Fruit fly (Drosophila melanogaster) whole organism, embryonic: Measurements from ENCODE around the gene Coq7.

Experiments used
- CG10366 ChIP-seq: fragments of 200-800 bp; sonication (Bioruptor generic); IDR thresholded peaks from 2 replicates; pipeline ENCODE4 v1.3.6; 2022; ENCODE audit warnings: missing biosample characterization, missing genetic modification characterization
- CG11456 ChIP-seq: fragments of 200-800 bp; sonication (Bioruptor generic); IDR thresholded peaks from 3 replicates; pipeline ENCODE4 v1.3.6; 2022; ENCODE audit warnings: missing biosample characterization, missing genetic modification characterization
- CG11695 ChIP-seq: fragments of 200-800 bp; sonication (Bioruptor generic); IDR thresholded peaks from 3 replicates; pipeline ENCODE4 v1.3.6; 2022; ENCODE audit warnings: missing biosample characterization, missing genetic modification characterization
- CG13624 ChIP-seq: fragments of 200-800 bp; sonication (Bioruptor generic); optimal IDR thresholded peaks from 2 replicates; lab custom pipeline; 2016; ENCODE audit warnings: missing biosample characterization, missing genetic modification characterization
- CG17385 ChIP-seq: fragments of 200-800 bp; sonication (Bioruptor generic); optimal IDR thresholded peaks from 3 replicates; lab custom pipeline; 2018; ENCODE audit warnings: missing biosample characterization, mild to moderate bottlenecking, missing genetic modification characterization
- CG17568 ChIP-seq: fragments of 200-800 bp; sonication (Bioruptor generic); optimal IDR thresholded peaks from 2 replicates; lab custom pipeline; 2018; ENCODE audit warnings: missing biosample characterization, mild to moderate bottlenecking, missing genetic modification characterization, moderate library complexity
- CG17612 ChIP-seq: fragments of 200-800 bp; sonication (Bioruptor generic); IDR thresholded peaks from 2 replicates; pipeline ENCODE4 v1.3.6; 2022; ENCODE audit warnings: missing biosample characterization, missing genetic modification characterization
- CG17829 ChIP-seq: fragments of 200-800 bp; optimal IDR thresholded peaks from 2 replicates; lab custom pipeline; 2019; ENCODE audit warnings: missing biosample characterization, mild to moderate bottlenecking, missing genetic modification characterization, moderate library complexity
- CG18599 ChIP-seq: fragments of 200-800 bp; sonication (Bioruptor generic); optimal IDR thresholded peaks from 3 replicates; lab custom pipeline; 2017; ENCODE audit warnings: missing biosample characterization, missing genetic modification characterization, mild to moderate bottlenecking, moderate library complexity, missing genetic modification reagents
- CG2120 ChIP-seq: fragments of 200-800 bp; sonication (Bioruptor generic); optimal IDR thresholded peaks from 3 replicates; lab custom pipeline; 2016; ENCODE audit warnings: missing biosample characterization, missing genetic modification characterization
- CG2712 ChIP-seq: fragments of 200-800 bp; optimal IDR thresholded peaks from 3 replicates; lab custom pipeline; 2019; ENCODE audit warnings: missing biosample characterization, mild to moderate bottlenecking, missing genetic modification characterization, moderate library complexity
- CG6175 ChIP-seq: fragments of 200-800 bp; sonication (Bioruptor generic); IDR thresholded peaks from 3 replicates; pipeline ENCODE4 v1.3.6; 2022; ENCODE audit warnings: missing biosample characterization, missing genetic modification characterization
- CG6689 ChIP-seq: fragments of 200-800 bp; sonication (Bioruptor generic); IDR thresholded peaks from 2 replicates; pipeline ENCODE4 v1.3.6; 2022; ENCODE audit warnings: missing biosample characterization, missing genetic modification characterization
- CG7271 ChIP-seq: fragments of 200-800 bp; sonication (Bioruptor generic); optimal IDR thresholded peaks from 2 replicates; lab custom pipeline; 2018; ENCODE audit warnings: missing biosample characterization, mild to moderate bottlenecking, missing genetic modification characterization, moderate library complexity
- CG8089 ChIP-seq: fragments of 200-800 bp; sonication (Bioruptor generic); optimal IDR thresholded peaks from 3 replicates; lab custom pipeline; 2016; ENCODE audit warnings: missing biosample characterization, missing genetic modification characterization
- CG9215 ChIP-seq: fragments of 200-800 bp; sonication (Bioruptor generic); IDR thresholded peaks from 2 replicates; pipeline ENCODE4 v1.3.6; 2022; ENCODE audit warnings: missing biosample characterization, missing genetic modification characterization
- D ChIP-seq, 2 experiments: fragments of 200-800 bp in 1 of 2; fragments of >200 bp in 1 of 2; sonication (Bioruptor generic) in 1 of 2; optimal IDR thresholded peaks; 2 replicates in 1 of 2; 3 replicates in 1 of 2; lab custom pipeline; 2017; ENCODE audit warnings: mild to moderate bottlenecking in 1 of 2, missing biosample characterization in 1 of 2, missing genetic modification characterization in 1 of 2, missing genetic modification reagents in 1 of 2
- D19A ChIP-seq: fragments of 200-800 bp; optimal IDR thresholded peaks from 3 replicates; lab custom pipeline; 2019; ENCODE audit warnings: missing biosample characterization, mild to moderate bottlenecking, missing genetic modification characterization, moderate library complexity
- Dip2 ChIP-seq: fragments of 200-800 bp; sonication (Bioruptor generic); IDR thresholded peaks from 2 replicates; pipeline ENCODE4 v1.3.6; 2022; ENCODE audit warnings: missing biosample characterization, missing genetic modification characterization
- Elba2 ChIP-seq: fragments of 200-800 bp; sonication (Bioruptor generic); optimal IDR thresholded peaks from 3 replicates; lab custom pipeline; 2016; ENCODE audit warnings: missing biosample characterization, missing genetic modification characterization
- HLHmδ ChIP-seq: fragments of 200-800 bp; sonication (Bioruptor generic); optimal IDR thresholded peaks from 2 replicates; lab custom pipeline; 2018; ENCODE audit warnings: missing biosample characterization, mild to moderate bottlenecking, missing genetic modification characterization, moderate library complexity
- Hand ChIP-seq: fragments of 200-800 bp; sonication (Bioruptor generic); optimal IDR thresholded peaks from 2 replicates; lab custom pipeline; 2017; ENCODE audit warnings: mild to moderate bottlenecking, missing biosample characterization, missing genetic modification reagents, missing genetic modification characterization
- Hmr ChIP-seq: fragments of 200-800 bp; sonication (Bioruptor generic); optimal IDR thresholded peaks from 3 replicates; lab custom pipeline; 2017; ENCODE audit warnings: mild to moderate bottlenecking, missing biosample characterization, missing genetic modification reagents, missing genetic modification characterization
- Lpt ChIP-seq: fragments of >200 bp; optimal IDR thresholded peaks from 2 replicates; lab custom pipeline; 2018; ENCODE audit warnings: missing biosample characterization, missing genetic modification characterization
- NC2α ChIP-seq: fragments of 200-800 bp; sonication (Bioruptor generic); optimal IDR thresholded peaks from 2 replicates; lab custom pipeline; 2016; ENCODE audit warnings: missing biosample characterization, missing genetic modification characterization
- Nf-YB ChIP-seq: fragments of 200-800 bp; sonication (Bioruptor generic); optimal IDR thresholded peaks from 3 replicates; lab custom pipeline; 2019; ENCODE audit warnings: missing biosample characterization, mild to moderate bottlenecking, missing genetic modification characterization, moderate library complexity
- Nf-YC ChIP-seq: fragments of 200-800 bp; optimal IDR thresholded peaks from 3 replicates; lab custom pipeline; 2019; ENCODE audit warnings: missing biosample characterization, mild to moderate bottlenecking, missing genetic modification characterization, moderate library complexity
- Optix ChIP-seq: fragments of 200-800 bp; sonication (Bioruptor generic); IDR thresholded peaks from 3 replicates; pipeline ENCODE4 v1.3.6; 2022; ENCODE audit warnings: missing biosample characterization, missing genetic modification characterization
- Pdp1 ChIP-seq, 2 experiments: fragments of 200-800 bp; sonication (Bioruptor generic); optimal IDR thresholded peaks; 3 replicates each; lab custom pipeline; 2016; ENCODE audit warnings: missing biosample characterization in 2 of 2, missing genetic modification characterization in 2 of 2, mild to moderate bottlenecking in 1 of 2, moderate library complexity in 1 of 2
- Ptx1 ChIP-seq: fragments of 200-800 bp; sonication (Bioruptor generic); IDR thresholded peaks from 2 replicates; pipeline ENCODE4 v1.3.6; 2022; ENCODE audit warnings: missing biosample characterization, missing genetic modification characterization
- Scr ChIP-seq: fragments of 200-800 bp; sonication (Bioruptor generic); IDR thresholded peaks from 2 replicates; pipeline ENCODE4 v1.3.6; 2022; ENCODE audit warnings: missing biosample characterization, missing genetic modification characterization; ENCODE audit not compliant: partially characterized antibody
- Sox102F ChIP-seq: fragments of 200-800 bp; sonication (Bioruptor generic); optimal IDR thresholded peaks from 2 replicates; lab custom pipeline; 2018; ENCODE audit warnings: missing biosample characterization, mild to moderate bottlenecking, missing genetic modification characterization, moderate library complexity
- Sry-δ ChIP-seq: fragments of 200-800 bp; sonication (Bioruptor generic); optimal IDR thresholded peaks from 2 replicates; lab custom pipeline; 2016; ENCODE audit warnings: missing biosample characterization, missing genetic modification characterization
- TFAM ChIP-seq: fragments of 200-800 bp; sonication (Bioruptor generic); optimal IDR thresholded peaks from 2 replicates; lab custom pipeline; 2017; ENCODE audit warnings: missing biosample characterization, missing genetic modification characterization, inconsistent platforms
- Usf ChIP-seq: fragments of 200-800 bp; sonication (Bioruptor generic); optimal IDR thresholded peaks from 2 replicates; lab custom pipeline; 2017; ENCODE audit warnings: missing genotype, missing biosample characterization, missing genetic modification characterization
- ap ChIP-seq: fragments of 200-800 bp; sonication (Bioruptor generic); IDR thresholded peaks from 2 replicates; pipeline ENCODE4 v1.3.6; 2022; ENCODE audit warnings: missing biosample characterization, missing genetic modification characterization
- bab2 ChIP-seq: fragments of 200-800 bp; sonication (Bioruptor generic); optimal IDR thresholded peaks from 2 replicates; lab custom pipeline; 2016; ENCODE audit warnings: missing biosample characterization, missing genetic modification characterization
- cg ChIP-seq: fragments of 200-800 bp; sonication (Bioruptor generic); optimal IDR thresholded peaks from 3 replicates; lab custom pipeline; 2019; ENCODE audit warnings: missing biosample characterization, mild to moderate bottlenecking, missing genetic modification characterization, moderate library complexity
- esg ChIP-seq: fragments of 200-800 bp; sonication (Bioruptor generic); conservative IDR thresholded peaks from 2 replicates; pipeline ENCODE4 v1.3.6; 2022; ENCODE audit warnings: missing biosample characterization, missing genetic modification characterization
- eve ChIP-seq, 2 experiments: fragments of >200 bp; optimal IDR thresholded peaks; 2 replicates each; lab custom pipeline; 2017; ENCODE audit warnings: missing biosample characterization in 2 of 2, missing genetic modification characterization in 2 of 2
- ewg ChIP-seq: fragments of 200-800 bp; sonication (Bioruptor generic); optimal IDR thresholded peaks from 3 replicates; lab custom pipeline; 2017; ENCODE audit warnings: mild to moderate bottlenecking, missing biosample characterization, missing genetic modification reagents, missing genetic modification characterization
- nmo ChIP-seq: fragments of 200-800 bp; sonication (Bioruptor generic); optimal IDR thresholded peaks from 2 replicates; lab custom pipeline; 2018; ENCODE audit warnings: missing biosample characterization, mild to moderate bottlenecking, missing genetic modification characterization, moderate library complexity
- pfk ChIP-seq: fragments of 200-800 bp; sonication (Bioruptor generic); optimal IDR thresholded peaks from 2 replicates; lab custom pipeline; 2018; ENCODE audit warnings: missing biosample characterization, mild to moderate bottlenecking, missing genetic modification characterization, moderate library complexity
- pita ChIP-seq: fragments of 200-800 bp; sonication (Bioruptor generic); optimal IDR thresholded peaks from 2 replicates; lab custom pipeline; 2017; ENCODE audit warnings: missing biosample characterization, mild to moderate bottlenecking, missing genetic modification characterization
- repo ChIP-seq: fragments of 200-800 bp; sonication (Bioruptor generic); optimal IDR thresholded peaks from 2 replicates; lab custom pipeline; 2016; ENCODE audit warnings: missing biosample characterization, missing genetic modification characterization
- so ChIP-seq: fragments of 200-800 bp; sonication (Bioruptor generic); IDR thresholded peaks from 3 replicates; pipeline ENCODE4 v1.3.6; 2022; ENCODE audit warnings: missing biosample characterization, missing genetic modification characterization
- sqz ChIP-seq: fragments of 200-800 bp; sonication (Bioruptor generic); optimal IDR thresholded peaks from 3 replicates; lab custom pipeline; 2018; ENCODE audit warnings: missing biosample characterization, mild to moderate bottlenecking, missing genetic modification characterization
- tin ChIP-seq: fragments of 200-800 bp; sonication (Bioruptor generic); optimal IDR thresholded peaks from 3 replicates; lab custom pipeline; 2016; ENCODE audit warnings: missing biosample characterization, missing genetic modification characterization
- tx ChIP-seq: fragments of 200-800 bp; sonication (Bioruptor generic); optimal IDR thresholded peaks from 2 replicates; lab custom pipeline; 2016; ENCODE audit warnings: missing biosample characterization, missing genetic modification characterization
- zen2 ChIP-seq: fragments of 200-800 bp; sonication (Bioruptor generic); IDR thresholded peaks from 3 replicates; pipeline ENCODE4 v1.3.6; 2022; ENCODE audit warnings: missing biosample characterization, missing genetic modification characterization; ENCODE audit not compliant: partially characterized antibody
- zfh1 ChIP-seq: fragments of 200-800 bp; sonication (Bioruptor generic); IDR thresholded peaks from 3 replicates; pipeline ENCODE4 v1.3.6; 2022; ENCODE audit warnings: missing biosample characterization, missing genetic modification characterization

Gene Coq7

dm6 chrX:6793390-6793789 is 22.4 kb downstream of the Coq7 start (continued):
- peak; percentile 65; the same call in 2 of the 3 replicates for TF ChIP-seq CG6175 (GFP tag; lab: Robert Waterston, UW)
- peak; percentile 42 for TF ChIP-seq tx (GFP tag; lab: Kevin White, UChicago)
- TF ChIP-seq D (optimal IDR thresholded peaks at IDR 0.05; lab: Kevin White, UChicago), result no peak
- no peak for TF ChIP-seq D (GFP tag; optimal IDR thresholded peaks at IDR 0.05; lab: Kevin White, UChicago)
- TF ChIP-seq D19A, result no peak
- TF ChIP-seq ap (GFP tag; lab: Robert Waterston, UW), result peak; percentile 67
- TF ChIP-seq Scr, result no peak
- TF ChIP-seq Nf-YB (GFP tag; lab: Kevin White, UChicago), result peak; percentile 18
- no peak for TF ChIP-seq CG17829 (tag; lab: Kevin White, UChicago)
- TF ChIP-seq Optix (GFP tag; lab: Robert Waterston, UW), result peak; percentile 65
- peak; percentile 86 for TF ChIP-seq CG11456 (GFP tag; lab: Robert Waterston, UW)
- no peak for TF ChIP-seq Nf-YC (tag; lab: Kevin White, UChicago)
- TF ChIP-seq TFAM, result no peak
- TF ChIP-seq CG7271 (tag; lab: Kevin White, UChicago), result no peak
- TF ChIP-seq CG17612 (GFP tag; lab: Robert Waterston, UW), result peak; percentile 61
- TF ChIP-seq repo (GFP tag; lab: Kevin White, UChicago), result peak; percentile 38
- TF ChIP-seq CG6689 (GFP tag; lab: Robert Waterston, UW), result peak; percentile 70
- peak; percentile 4 for TF ChIP-seq NC2α
- peak; percentile 17 for TF ChIP-seq ewg (GFP tag; lab: Kevin White, UChicago)
- peak; percentile 37 to 50 for TF ChIP-seq Pdp1 (GFP tag; optimal IDR thresholded peaks at IDR 0.05; lab: Kevin White, UChicago)
- TF ChIP-seq eve (GFP tag; optimal IDR thresholded peaks at IDR 0.05; lab: Kevin White, UChicago), result no peak
- TF ChIP-seq CG9215 (GFP tag; lab: Robert Waterston, UW), result peak; percentile 68
- peak; percentile 68 for TF ChIP-seq CG17385 (GFP tag; lab: Kevin White, UChicago)
- no peak for TF ChIP-seq pita (GFP tag; lab: Kevin White, UChicago)
- peak; percentile 20 for TF ChIP-seq sqz (GFP tag; lab: Kevin White, UChicago)
- TF ChIP-seq CG8089 (GFP tag; lab: Kevin White, UChicago), result peak; percentile 49
- peak; percentile 54 for TF ChIP-seq nmo
- peak; percentile 78 for TF ChIP-seq CG10366
- peak; percentile 67 for TF ChIP-seq esg
- peak; percentile 78 for TF ChIP-seq zfh1
- TF ChIP-seq CG2712 (tag; lab: Kevin White, UChicago), result peak; percentile 37
- no peak for TF ChIP-seq pfk (GFP tag; lab: Kevin White, UChicago)
- peak; percentile 73 for TF ChIP-seq tin (GFP tag; lab: Kevin White, UChicago)
- TF ChIP-seq Hmr (GFP tag; lab: Kevin White, UChicago), result peak; percentile 71
- no peak for TF ChIP-seq Lpt (GFP tag; lab: Kevin White, UChicago)
- TF ChIP-seq CG17568 (GFP tag; lab: Kevin White, UChicago), result no peak
- peak; percentile 76 for TF ChIP-seq CG18599 (GFP tag; lab: Kevin White, UChicago)
- peak; percentile 83 for TF ChIP-seq Sox102F
- TF ChIP-seq HLHmδ (GFP tag; lab: Kevin White, UChicago), result no peak
- TF ChIP-seq CG2120 (GFP tag; lab: Kevin White, UChicago), result peak; percentile 85
- peak; percentile 64 for TF ChIP-seq CG13624 (GFP tag; lab: Kevin White, UChicago)
- no peak for TF ChIP-seq Elba2 (GFP tag; lab: Kevin White, UChicago)
- TF ChIP-seq Usf, result peak; percentile 29
- TF ChIP-seq CG11695 (GFP tag; lab: Robert Waterston, UW), result peak; percentile 74; the same call in 2 of the 3 replicates
- peak; percentile 66; the same call in 1 of the 3 replicates for TF ChIP-seq so (GFP tag; lab: Robert Waterston, UW)
- no peak for TF ChIP-seq Hand (GFP tag; lab: Kevin White, UChicago)
- TF ChIP-seq Ptx1 (GFP tag; lab: Robert Waterston, UW), result peak; percentile 82
- no peak for TF ChIP-seq cg (GFP tag; lab: Kevin White, UChicago)
- peak; percentile 36 for TF ChIP-seq Sry-δ (GFP tag; lab: Kevin White, UChicago)
- TF ChIP-seq zen2 (GFP tag; lab: Robert Waterston, UW), result no peak
- no peak for TF ChIP-seq Dip2 (GFP tag; lab: Robert Waterston, UW)
- peak; percentile 79 for TF ChIP-seq bab2 (GFP tag; lab: Kevin White, UChicago)
